Worm (Caenorhabditis elegans) whole organism, late embryonic: ENCODE results near the gene idpc-6.

Experiments
- C08G9.2 ChIP-seq: sonication (generic microtip); optimal IDR thresholded peaks from 2 replicates; lab custom pipeline; 2016; ENCODE audit warnings: mild to moderate bottlenecking, missing genetic modification characterization, moderate library complexity, missing compliant biosample characterization
- K09A11.1 ChIP-seq: sonication (generic microtip); optimal IDR thresholded peaks from 2 replicates; lab custom pipeline; 2017; ENCODE audit warnings: antibody characterized with exemption, mild to moderate bottlenecking, missing genetic modification characterization, missing compliant biosample characterization; ENCODE audit not compliant: insufficient read depth
- T23F11.4 ChIP-seq: fragments of 200-800 bp; sonication (Bioruptor generic); optimal IDR thresholded peaks from 2 replicates; lab custom pipeline; 2018; ENCODE audit warnings: mild to moderate bottlenecking, missing genetic modification characterization, missing compliant biosample characterization
- Y22D7AL.16 ChIP-seq: sonication (generic microtip); optimal IDR thresholded peaks from 2 replicates; lab custom pipeline; 2016; ENCODE audit warnings: missing genetic modification characterization, missing compliant biosample characterization
- ahr-1 ChIP-seq: sonication (generic microtip); optimal IDR thresholded peaks from 2 replicates; lab custom pipeline; 2016; ENCODE audit warnings: missing genetic modification characterization, missing compliant biosample characterization
- ama-1 ChIP-seq: fragments of 150-350 bp; optimal IDR thresholded peaks from 2 replicates; lab custom pipeline; 2014
- ceh-14 ChIP-seq: sonication (generic microtip); optimal IDR thresholded peaks from 2 replicates; lab custom pipeline; 2016; ENCODE audit warnings: missing genotype, missing genetic modification characterization, missing compliant biosample characterization
- ceh-18 ChIP-seq: sonication (generic microtip); optimal IDR thresholded peaks from 2 replicates; lab custom pipeline; 2016; ENCODE audit warnings: missing genetic modification characterization, missing compliant biosample characterization
- ceh-19 ChIP-seq: fragments of 200-800 bp; sonication (Bioruptor generic); optimal IDR thresholded peaks from 2 replicates; lab custom pipeline; 2018; ENCODE audit warnings: mild to moderate bottlenecking, missing genetic modification characterization, missing compliant biosample characterization
- ceh-2 ChIP-seq: sonication (generic microtip); optimal IDR thresholded peaks from 2 replicates; lab custom pipeline; 2016; ENCODE audit warnings: missing genotype, missing genetic modification characterization, missing compliant biosample characterization
- ceh-34 ChIP-seq: sonication (generic microtip); optimal IDR thresholded peaks from 2 replicates; lab custom pipeline; 2016; ENCODE audit warnings: mild to moderate bottlenecking, missing genetic modification characterization, missing compliant biosample characterization
- ceh-45 ChIP-seq: fragments of 200-800 bp; sonication (Bioruptor generic); IDR thresholded peaks from 2 replicates; pipeline ENCODE4 v1.3.6; 2022; ENCODE audit warnings: missing genetic modification reagents, missing genetic modification characterization, missing compliant biosample characterization
- ceh-48 ChIP-seq: sonication (generic microtip); optimal IDR thresholded peaks from 2 replicates; lab custom pipeline; 2016; ENCODE audit warnings: missing genetic modification characterization, inconsistent platforms, missing compliant biosample characterization
- dve-1 ChIP-seq: sonication (generic microtip); optimal IDR thresholded peaks from 2 replicates; lab custom pipeline; 2017; ENCODE audit warnings: antibody characterized with exemption, mild to moderate bottlenecking, missing genetic modification characterization, missing compliant biosample characterization
- elt-2 ChIP-seq: sonication (generic microtip); optimal IDR thresholded peaks from 2 replicates; lab custom pipeline; 2016; ENCODE audit warnings: missing genetic modification reagents, missing genetic modification characterization, missing compliant biosample characterization
- elt-4 ChIP-seq: sonication (generic microtip); optimal IDR thresholded peaks from 2 replicates; lab custom pipeline; 2016; ENCODE audit warnings: missing genetic modification characterization, missing compliant biosample characterization
- ets-4 ChIP-seq: sonication (generic microtip); optimal IDR thresholded peaks from 2 replicates; lab custom pipeline; 2016; ENCODE audit warnings: missing genetic modification characterization, missing compliant biosample characterization
- eyg-1 ChIP-seq: sonication (generic microtip); optimal IDR thresholded peaks from 2 replicates; lab custom pipeline; 2016; ENCODE audit warnings: missing genotype, missing genetic modification characterization, missing compliant biosample characterization
- fkh-6 ChIP-seq: sonication (generic microtip); optimal IDR thresholded peaks from 2 replicates; lab custom pipeline; 2016; ENCODE audit warnings: missing genetic modification characterization, missing compliant biosample characterization
- gmeb-2 ChIP-seq: sonication (generic microtip); optimal IDR thresholded peaks from 2 replicates; lab custom pipeline; 2016; ENCODE audit warnings: missing genetic modification characterization, inconsistent platforms, missing compliant biosample characterization
- hlh-15 ChIP-seq: sonication (generic microtip); optimal IDR thresholded peaks from 2 replicates; lab custom pipeline; 2016; ENCODE audit warnings: missing genetic modification characterization, missing compliant biosample characterization
- hlh-30 ChIP-seq: sonication (generic microtip); optimal IDR thresholded peaks from 2 replicates; lab custom pipeline; 2017; ENCODE audit warnings: antibody characterized with exemption, missing genetic modification characterization, missing compliant biosample characterization; ENCODE audit not compliant: insufficient read depth
- hlh-6 ChIP-seq: sonication (generic microtip); optimal IDR thresholded peaks from 2 replicates; lab custom pipeline; 2016; ENCODE audit warnings: missing genotype, missing genetic modification characterization, missing compliant biosample characterization
- hlh-8 ChIP-seq: sonication (generic microtip); optimal IDR thresholded peaks from 2 replicates; lab custom pipeline; 2016; ENCODE audit warnings: missing genotype, missing genetic modification characterization, missing compliant biosample characterization
- lim-6 ChIP-seq: sonication (generic microtip); optimal IDR thresholded peaks from 2 replicates; lab custom pipeline; 2016; ENCODE audit warnings: missing genetic modification characterization, missing compliant biosample characterization
- madf-2 ChIP-seq: sonication (generic microtip); optimal IDR thresholded peaks from 2 replicates; lab custom pipeline; 2017; ENCODE audit warnings: missing genetic modification characterization, missing compliant biosample characterization
- mec-3 ChIP-seq: sonication (generic microtip); optimal IDR thresholded peaks from 2 replicates; lab custom pipeline; 2016; ENCODE audit warnings: borderline replicate concordance, missing genetic modification characterization, missing compliant biosample characterization
- nfya-1 ChIP-seq: sonication (generic microtip); optimal IDR thresholded peaks from 2 replicates; lab custom pipeline; 2017; ENCODE audit warnings: missing genetic modification characterization, mild to moderate bottlenecking, missing compliant biosample characterization, antibody characterized with exemption, moderate library complexity
- nhr-232 ChIP-seq: sonication (generic microtip); optimal IDR thresholded peaks from 2 replicates; lab custom pipeline; 2016; ENCODE audit warnings: missing genetic modification characterization, missing compliant biosample characterization
- pag-3 ChIP-seq: sonication (generic microtip); optimal IDR thresholded peaks from 2 replicates; lab custom pipeline; 2016; ENCODE audit warnings: missing compliant biosample characterization, missing genetic modification characterization, borderline replicate concordance
- pat-9 ChIP-seq: fragments of 200-800 bp; sonication (Bioruptor generic); optimal IDR thresholded peaks from 2 replicates; lab custom pipeline; 2018; ENCODE audit warnings: mild to moderate bottlenecking, missing genetic modification characterization, moderate library complexity, missing compliant biosample characterization
- pax-1 ChIP-seq: fragments of 150-350 bp; optimal IDR thresholded peaks from 2 replicates; lab custom pipeline; 2014; ENCODE audit warnings: missing biosample characterization, missing genetic modification characterization
- pha-4 ChIP-seq: fragments of 150-350 bp; optimal IDR thresholded peaks from 2 replicates; lab custom pipeline; 2018; ENCODE audit warnings: missing biosample characterization, missing genetic modification reagents, missing genetic modification characterization
- pros-1 ChIP-seq: fragments of 150-350 bp; optimal IDR thresholded peaks from 2 replicates; lab custom pipeline; 2014; ENCODE audit warnings: missing biosample characterization, missing genetic modification reagents, missing genetic modification characterization
- rnt-1 ChIP-seq: sonication (generic microtip); optimal IDR thresholded peaks from 2 replicates; lab custom pipeline; 2016; ENCODE audit warnings: missing genetic modification characterization, missing compliant biosample characterization
- sdc-2 ChIP-seq: sonication (generic microtip); optimal IDR thresholded peaks from 2 replicates; lab custom pipeline; 2016; ENCODE audit warnings: missing genotype, missing genetic modification characterization, missing compliant biosample characterization
- sox-4 ChIP-seq: sonication (generic microtip); optimal IDR thresholded peaks from 2 replicates; lab custom pipeline; 2017; ENCODE audit warnings: mild to moderate bottlenecking, missing genetic modification characterization, inconsistent platforms, missing compliant biosample characterization
- syd-9 ChIP-seq: sonication (generic microtip); optimal IDR thresholded peaks from 2 replicates; lab custom pipeline; 2016; ENCODE audit warnings: mild to moderate bottlenecking, missing genetic modification characterization, moderate library complexity, missing compliant biosample characterization
- tbx-2 ChIP-seq: sonication (generic microtip); optimal IDR thresholded peaks from 2 replicates; lab custom pipeline; 2016; ENCODE audit warnings: missing genetic modification characterization, missing compliant biosample characterization
- tbx-7 ChIP-seq: sonication (generic microtip); optimal IDR thresholded peaks from 2 replicates; lab custom pipeline; 2016; ENCODE audit warnings: missing genotype, missing genetic modification characterization, missing compliant biosample characterization
- ttx-3 ChIP-seq: sonication (generic microtip); optimal IDR thresholded peaks from 2 replicates; lab custom pipeline; 2016; ENCODE audit warnings: missing genetic modification reagents, missing genetic modification characterization, missing compliant biosample characterization
- unc-3 ChIP-seq, 2 experiments: fragments of 200-800 bp in 1 of 2; sonication (Bioruptor generic) in 1 of 2; sonication (generic microtip) in 1 of 2; conservative IDR thresholded peaks in 1 of 2; optimal IDR thresholded peaks in 1 of 2; 2 replicates each; pipeline versions ENCODE4 v1.3.6 to Lab custom; 2016 to 2022; ENCODE audit warnings: missing compliant biosample characterization in 2 of 2, missing genetic modification characterization in 2 of 2, missing genetic modification reagents in 1 of 2
- unc-42 ChIP-seq: sonication (generic microtip); optimal IDR thresholded peaks from 2 replicates; lab custom pipeline; 2016; ENCODE audit warnings: missing genotype, missing genetic modification characterization, missing compliant biosample characterization
- unc-55 ChIP-seq: sonication (generic microtip); optimal IDR thresholded peaks from 2 replicates; lab custom pipeline; 2017; ENCODE audit warnings: missing biosample characterization, missing genetic modification reagents, missing genetic modification characterization
- unc-86 ChIP-seq: sonication (generic microtip); optimal IDR thresholded peaks from 2 replicates; lab custom pipeline; 2016; ENCODE audit warnings: missing genetic modification characterization, missing compliant biosample characterization
- ztf-16 ChIP-seq: sonication (generic microtip); optimal IDR thresholded peaks from 2 replicates; lab custom pipeline; 2017; ENCODE audit warnings: missing genetic modification characterization, missing compliant biosample characterization

The idpc-6 gene

ce11 chrV:9630542-9630941 lies 10.6 kb downstream of the idpc-6 start:
- TF ChIP-seq ceh-34 (tag; lab: Kevin White, UChicago) (no peak), K09A11.1 (tag; lab: Kevin White, UChicago) (no peak), fkh-6 (tag; lab: Kevin White, UChicago) (no peak), rnt-1 (tag; lab: Kevin White, UChicago) (no peak), unc-86 (tag; lab: Kevin White, UChicago) (no peak), nfya-1 (no peak), ahr-1 (no peak), eyg-1 (tag; lab: Kevin White, UChicago) (no peak), pros-1 (tag; lab: Kevin White, UChicago) (no peak), pat-9 (no peak), madf-2 (no peak), unc-55 (GFP tag; lab: Kevin White, UChicago) (no peak), C08G9.2 (tag; lab: Kevin White, UChicago) (no peak), ceh-2 (tag; lab: Kevin White, UChicago) (no peak)

- no peak for TF ChIP-seq elt-2 (tag; lab: Kevin White, UChicago)
- TF ChIP-seq pha-4, result no peak
- no peak for TF ChIP-seq unc-42
- TF ChIP-seq ceh-18, result no peak
- no peak for TF ChIP-seq rnt-1 (tag; lab: Kevin White, UChicago)
- TF ChIP-seq ahr-1, result no peak
- TF ChIP-seq hlh-6 (tag; lab: Kevin White, UChicago), result no peak
- TF ChIP-seq ama-1 (lab: Kevin White, UChicago), result no peak
- no peak for TF ChIP-seq lim-6 (tag; lab: Kevin White, UChicago)
- no peak for TF ChIP-seq ets-4 (tag; lab: Kevin White, UChicago)
- TF ChIP-seq tbx-2 (tag; lab: Kevin White, UChicago), result no peak
- TF ChIP-seq hlh-30 (tag; lab: Kevin White, UChicago), result no peak
- TF ChIP-seq nhr-232, result no peak
- no peak for TF ChIP-seq mec-3 (tag; lab: Kevin White, UChicago)
- no peak for TF ChIP-seq T23F11.4
Observed at ce11 chrV:9630944-9631343, 11.0 kb downstream of the idpc-6 start, which contains the start of gene T06E4.5. T06E4.5 (plus strand) TSS chrV:9631244.

- TF ChIP-seq elt-2 (tag; lab: Kevin White, UChicago), result no peak
- TF ChIP-seq sox-4 (tag; lab: Kevin White, UChicago), result no peak
- TF ChIP-seq hlh-8 (tag; lab: Kevin White, UChicago), result no peak
- TF ChIP-seq syd-9 (tag; lab: Kevin White, UChicago), result no peak
- TF ChIP-seq tbx-7 (tag; lab: Kevin White, UChicago), result no peak
- no peak for TF ChIP-seq ceh-18
- TF ChIP-seq elt-4, result no peak
- no peak for TF ChIP-seq gmeb-2 (tag; lab: Kevin White, UChicago)
- TF ChIP-seq pax-1 (tag; lab: Kevin White, UChicago), result no peak
- TF ChIP-seq madf-2, result no peak
- no peak for TF ChIP-seq fkh-6 (tag; lab: Kevin White, UChicago)
- no peak for TF ChIP-seq C08G9.2 (tag; lab: Kevin White, UChicago)
- no peak for TF ChIP-seq ceh-14 (tag; lab: Kevin White, UChicago)
- TF ChIP-seq ceh-45 (GFP tag; lab: Robert Waterston, UW), result no peak
- TF ChIP-seq Y22D7AL.16, result no peak
- TF ChIP-seq tbx-2 (tag; lab: Kevin White, UChicago), result no peak
Observed at ce11 chrV:9632348-9632747, 12.4 kb downstream of the idpc-6 start.

- TF ChIP-seq ztf-16 (tag; lab: Kevin White, UChicago) (no peak), tbx-2 (tag; lab: Kevin White, UChicago) (no peak), elt-4 (no peak), pag-3 (no peak), dve-1 (tag; lab: Kevin White, UChicago) (no peak), ceh-48 (tag; lab: Kevin White, UChicago) (no peak), ttx-3 (tag; lab: Kevin White, UChicago) (no peak), ceh-19 (no peak), hlh-15 (no peak), T23F11.4 (no peak), sdc-2 (tag; lab: Kevin White, UChicago) (no peak), Y22D7AL.16 (no peak), unc-3 (GFP tag; conservative IDR thresholded peaks at IDR 0.05; lab: Robert Waterston, UW) (no peak), unc-3 (tag; optimal IDR thresholded peaks at IDR 0.05; lab: Kevin White, UChicago) (no peak)
Observed at ce11 chrV:9633313-9633712, 13.4 kb downstream of the idpc-6 start, which contains the start of gene col-147. col-147 (minus strand) TSS chrV:9633338.
